Fruit fly (Drosophila melanogaster) whole organism, embryonic: ENCODE measurements around the gene pico.

Experiments used
- B-H2 ChIP-seq: fragments of 200-800 bp; sonication (Bioruptor generic); optimal IDR thresholded peaks from 2 replicates; lab custom pipeline; 2018; ENCODE audit warnings: missing biosample characterization, mild to moderate bottlenecking, missing genetic modification characterization
- Blimp-1 ChIP-seq: fragments of 200-800 bp; sonication (Bioruptor generic); optimal IDR thresholded peaks from 3 replicates; lab custom pipeline; 2018; ENCODE audit warnings: missing biosample characterization, missing genetic modification characterization, mild to moderate bottlenecking, moderate library complexity, missing genetic modification reagents
- CG11093 ChIP-seq: fragments of 200-800 bp; sonication (Bioruptor generic); IDR thresholded peaks from 3 replicates; pipeline ENCODE4 v1.3.6; 2022; ENCODE audit warnings: missing biosample characterization, missing genetic modification characterization
- CG12104 ChIP-seq: fragments of 200-800 bp; sonication (Bioruptor generic); optimal IDR thresholded peaks from 3 replicates; lab custom pipeline; 2016; ENCODE audit warnings: missing biosample characterization, missing genetic modification characterization
- CG13424 ChIP-seq: fragments of 200-800 bp; sonication (Bioruptor generic); optimal IDR thresholded peaks from 2 replicates; lab custom pipeline; 2019; ENCODE audit warnings: missing biosample characterization, mild to moderate bottlenecking, missing genetic modification characterization, moderate library complexity
- CG14014 ChIP-seq: fragments of 200-800 bp; sonication (Bioruptor generic); IDR thresholded peaks from 2 replicates; pipeline ENCODE4 v1.3.6; 2022; ENCODE audit warnings: missing biosample characterization, missing genetic modification characterization
- CG14050 ChIP-seq: fragments of 200-800 bp; sonication (Bioruptor generic); IDR thresholded peaks from 3 replicates; pipeline ENCODE4 v1.3.6; 2022; ENCODE audit warnings: missing biosample characterization, missing genetic modification characterization
- CG14667 ChIP-seq: fragments of 200-800 bp; sonication (Bioruptor generic); IDR thresholded peaks from 2 replicates; pipeline ENCODE4 v1.3.6; 2022; ENCODE audit warnings: missing biosample characterization, missing genetic modification characterization
- CG15514 ChIP-seq: fragments of 200-800 bp; sonication (Bioruptor generic); optimal IDR thresholded peaks from 3 replicates; lab custom pipeline; 2017; ENCODE audit warnings: missing biosample characterization, missing genetic modification characterization, mild to moderate bottlenecking, moderate library complexity, missing genetic modification reagents
- CG16779 ChIP-seq: fragments of 200-800 bp; sonication (Bioruptor generic); IDR thresholded peaks from 2 replicates; pipeline ENCODE4 v1.3.6; 2022; ENCODE audit warnings: missing biosample characterization, missing genetic modification characterization
- CG16863 ChIP-seq: fragments of 200-800 bp; sonication (Bioruptor generic); optimal IDR thresholded peaks from 3 replicates; lab custom pipeline; 2016; ENCODE audit warnings: missing biosample characterization, missing genetic modification characterization
- CG18476 ChIP-seq: fragments of 200-800 bp; sonication (Bioruptor generic); optimal IDR thresholded peaks from 2 replicates; lab custom pipeline; 2016; ENCODE audit warnings: missing biosample characterization, mild to moderate bottlenecking, missing genetic modification characterization
- CG2129 ChIP-seq: fragments of 200-800 bp; sonication (Bioruptor generic); IDR thresholded peaks from 2 replicates; pipeline ENCODE4 v1.3.6; 2022; ENCODE audit warnings: missing biosample characterization, missing genetic modification characterization; ENCODE audit not compliant: partially characterized antibody
- CG2199 ChIP-seq: fragments of 200-800 bp; sonication (Bioruptor generic); IDR thresholded peaks from 3 replicates; pipeline ENCODE4 v1.3.6; 2022; ENCODE audit warnings: missing biosample characterization, missing genetic modification characterization
- CG30020 ChIP-seq: fragments of 200-800 bp; optimal IDR thresholded peaks from 2 replicates; lab custom pipeline; 2019; ENCODE audit warnings: missing biosample characterization, mild to moderate bottlenecking, missing genetic modification characterization, moderate library complexity
- CG3407 ChIP-seq: fragments of 200-800 bp; sonication (Bioruptor generic); optimal IDR thresholded peaks from 2 replicates; lab custom pipeline; 2018; ENCODE audit warnings: missing biosample characterization, mild to moderate bottlenecking, missing genetic modification characterization
- CG3847 ChIP-seq: fragments of 200-800 bp; sonication (Bioruptor generic); IDR thresholded peaks from 2 replicates; pipeline ENCODE4 v1.3.6; 2022; ENCODE audit warnings: missing biosample characterization, missing genetic modification characterization
- CG4328 ChIP-seq: fragments of 200-800 bp; sonication (Bioruptor generic); optimal IDR thresholded peaks from 3 replicates; lab custom pipeline; 2017; ENCODE audit warnings: missing biosample characterization, missing genetic modification reagents, missing genetic modification characterization
- CG6791 ChIP-seq: fragments of 200-800 bp; sonication (Bioruptor generic); IDR thresholded peaks from 3 replicates; pipeline ENCODE4 v1.3.6; 2022; ENCODE audit warnings: missing biosample characterization, missing genetic modification characterization; ENCODE audit not compliant: partially characterized antibody
- Dip3 ChIP-seq: fragments of 200-800 bp; sonication (Bioruptor generic); optimal IDR thresholded peaks from 3 replicates; lab custom pipeline; 2016; ENCODE audit warnings: missing biosample characterization, missing genetic modification characterization
- Drgx ChIP-seq: fragments of 200-800 bp; sonication (Bioruptor generic); IDR thresholded peaks from 2 replicates; pipeline ENCODE4 v1.3.6; 2022; ENCODE audit warnings: missing biosample characterization, missing genetic modification characterization
- E2f2 ChIP-seq: fragments of 200-800 bp; sonication (Bioruptor generic); IDR thresholded peaks from 2 replicates; pipeline ENCODE4 v1.3.6; 2022; ENCODE audit warnings: missing biosample characterization, missing genetic modification characterization
- HLH3B ChIP-seq: fragments of 200-800 bp; sonication (Bioruptor generic); IDR thresholded peaks from 2 replicates; pipeline ENCODE4 v1.3.6; 2022; ENCODE audit warnings: missing biosample characterization, missing genetic modification characterization
- Hr78 ChIP-seq, 2 experiments: fragments of 200-800 bp in 1 of 2; fragments of >200 bp in 1 of 2; sonication (Bioruptor generic) in 1 of 2; optimal IDR thresholded peaks; 2 replicates each; lab custom pipeline; 2017 to 2019; ENCODE audit warnings: missing biosample characterization in 2 of 2, missing genetic modification characterization in 2 of 2, mild to moderate bottlenecking in 1 of 2, moderate library complexity in 1 of 2
- Kr ChIP-seq: fragments of 200-800 bp; sonication (Bioruptor generic); optimal IDR thresholded peaks from 2 replicates; lab custom pipeline; 2017; ENCODE audit warnings: missing biosample characterization, mild to moderate bottlenecking, missing genetic modification characterization
- MBD-R2 ChIP-seq: fragments of 200-800 bp; sonication (Bioruptor generic); IDR thresholded peaks from 2 replicates; pipeline ENCODE4 v1.3.6; 2022; ENCODE audit warnings: missing biosample characterization, missing genetic modification characterization
- MTF-1 ChIP-seq: fragments of 200-800 bp; sonication (Bioruptor generic); optimal IDR thresholded peaks from 2 replicates; lab custom pipeline; 2018; ENCODE audit warnings: missing biosample characterization, mild to moderate bottlenecking, missing genetic modification characterization, borderline replicate concordance
- Myb ChIP-seq: fragments of 200-800 bp; sonication (Bioruptor generic); optimal IDR thresholded peaks from 2 replicates; lab custom pipeline; 2016; ENCODE audit warnings: missing biosample characterization, missing genetic modification characterization
- Oli ChIP-seq: fragments of 200-800 bp; sonication (Bioruptor generic); optimal IDR thresholded peaks from 2 replicates; lab custom pipeline; 2018; ENCODE audit warnings: missing biosample characterization, mild to moderate bottlenecking, missing genetic modification characterization, moderate library complexity
- Scr ChIP-seq: fragments of 200-800 bp; sonication (Bioruptor generic); IDR thresholded peaks from 2 replicates; pipeline ENCODE4 v1.3.6; 2022; ENCODE audit warnings: missing biosample characterization, missing genetic modification characterization; ENCODE audit not compliant: partially characterized antibody
- Sox100B ChIP-seq: fragments of 200-800 bp; sonication (Bioruptor generic); optimal IDR thresholded peaks from 3 replicates; lab custom pipeline; 2018; ENCODE audit warnings: missing biosample characterization, mild to moderate bottlenecking, missing genetic modification characterization
- Xbp1 ChIP-seq: fragments of 200-800 bp; sonication (Bioruptor generic); optimal IDR thresholded peaks from 3 replicates; lab custom pipeline; 2016; ENCODE audit warnings: missing biosample characterization, mild to moderate bottlenecking, missing genetic modification characterization
- chn ChIP-seq: fragments of 200-800 bp; sonication (Bioruptor generic); optimal IDR thresholded peaks from 2 replicates; lab custom pipeline; 2016; ENCODE audit warnings: missing biosample characterization, missing genetic modification characterization
- crc ChIP-seq: fragments of 200-800 bp; sonication (Bioruptor generic); optimal IDR thresholded peaks from 2 replicates; lab custom pipeline; 2016; ENCODE audit warnings: missing biosample characterization, missing genetic modification characterization
- dimm ChIP-seq: fragments of 200-800 bp; sonication (Bioruptor generic); IDR thresholded peaks from 2 replicates; pipeline ENCODE4 v1.3.6; 2022; ENCODE audit warnings: missing biosample characterization, missing genetic modification characterization
- dysf ChIP-seq: fragments of 200-800 bp; sonication (Bioruptor generic); IDR thresholded peaks from 3 replicates; pipeline ENCODE4 v1.3.6; 2022; ENCODE audit warnings: missing biosample characterization, missing genetic modification characterization
- exex ChIP-seq: fragments of 200-800 bp; sonication (Bioruptor generic); optimal IDR thresholded peaks from 4 replicates; lab custom pipeline; 2018; ENCODE audit warnings: missing biosample characterization, mild to moderate bottlenecking, missing genetic modification characterization, moderate library complexity
- fd64A ChIP-seq: fragments of 200-800 bp; sonication (Bioruptor generic); optimal IDR thresholded peaks from 3 replicates; lab custom pipeline; 2018; ENCODE audit warnings: missing biosample characterization, mild to moderate bottlenecking, missing genetic modification characterization
- insv ChIP-seq, 2 experiments: fragments of 200-800 bp; sonication (Bioruptor generic); optimal IDR thresholded peaks; 3 replicates each; lab custom pipeline; 2016 to 2018; ENCODE audit warnings: missing biosample characterization in 2 of 2, missing genetic modification characterization in 2 of 2
- kay ChIP-seq: fragments of 200-800 bp; sonication (Bioruptor generic); optimal IDR thresholded peaks from 2 replicates; lab custom pipeline; 2016; ENCODE audit warnings: missing biosample characterization, missing genetic modification characterization
- lola ChIP-seq, 3 experiments: fragments of >200 bp in 2 of 3; fragments of 200-800 bp in 1 of 3; sonication (Bioruptor generic) in 1 of 3; optimal IDR thresholded peaks; 2 replicates each; lab custom pipeline; 2017 to 2019; ENCODE audit warnings: missing biosample characterization in 3 of 3, missing genetic modification characterization in 3 of 3, mild to moderate bottlenecking in 1 of 3, moderate library complexity in 1 of 3
- sr ChIP-seq: fragments of 200-800 bp; sonication (Bioruptor generic); IDR thresholded peaks from 3 replicates; pipeline ENCODE4 v1.3.6; 2022; ENCODE audit warnings: missing biosample characterization, missing genetic modification characterization
- stwl ChIP-seq: fragments of 200-800 bp; sonication (Bioruptor generic); optimal IDR thresholded peaks from 3 replicates; lab custom pipeline; 2018; ENCODE audit warnings: missing biosample characterization, mild to moderate bottlenecking, missing genetic modification characterization, moderate library complexity
- tgo ChIP-seq: fragments of 200-800 bp; sonication (Bioruptor generic); IDR thresholded peaks from 3 replicates; pipeline ENCODE4 v1.3.6; 2022; ENCODE audit warnings: missing biosample characterization, missing genetic modification characterization
- tio ChIP-seq: fragments of 200-800 bp; sonication (Bioruptor generic); optimal IDR thresholded peaks from 2 replicates; lab custom pipeline; 2017; ENCODE audit warnings: missing biosample characterization, missing genetic modification characterization, inconsistent platforms
- twi ChIP-seq: fragments of 200-800 bp; optimal IDR thresholded peaks from 2 replicates; lab custom pipeline; 2019; ENCODE audit warnings: missing biosample characterization, mild to moderate bottlenecking, missing genetic modification characterization, moderate library complexity
- tx ChIP-seq: fragments of 200-800 bp; sonication (Bioruptor generic); optimal IDR thresholded peaks from 2 replicates; lab custom pipeline; 2016; ENCODE audit warnings: missing biosample characterization, missing genetic modification characterization
- vfl ChIP-seq: fragments of 200-800 bp; sonication (Bioruptor generic); optimal IDR thresholded peaks from 2 replicates; lab custom pipeline; 2016; ENCODE audit warnings: missing biosample characterization, missing genetic modification characterization
- zf30C ChIP-seq: fragments of 200-800 bp; sonication (Bioruptor generic); optimal IDR thresholded peaks from 3 replicates; lab custom pipeline; 2018; ENCODE audit warnings: missing biosample characterization, mild to moderate bottlenecking, missing genetic modification characterization

pico gene

DNA sequence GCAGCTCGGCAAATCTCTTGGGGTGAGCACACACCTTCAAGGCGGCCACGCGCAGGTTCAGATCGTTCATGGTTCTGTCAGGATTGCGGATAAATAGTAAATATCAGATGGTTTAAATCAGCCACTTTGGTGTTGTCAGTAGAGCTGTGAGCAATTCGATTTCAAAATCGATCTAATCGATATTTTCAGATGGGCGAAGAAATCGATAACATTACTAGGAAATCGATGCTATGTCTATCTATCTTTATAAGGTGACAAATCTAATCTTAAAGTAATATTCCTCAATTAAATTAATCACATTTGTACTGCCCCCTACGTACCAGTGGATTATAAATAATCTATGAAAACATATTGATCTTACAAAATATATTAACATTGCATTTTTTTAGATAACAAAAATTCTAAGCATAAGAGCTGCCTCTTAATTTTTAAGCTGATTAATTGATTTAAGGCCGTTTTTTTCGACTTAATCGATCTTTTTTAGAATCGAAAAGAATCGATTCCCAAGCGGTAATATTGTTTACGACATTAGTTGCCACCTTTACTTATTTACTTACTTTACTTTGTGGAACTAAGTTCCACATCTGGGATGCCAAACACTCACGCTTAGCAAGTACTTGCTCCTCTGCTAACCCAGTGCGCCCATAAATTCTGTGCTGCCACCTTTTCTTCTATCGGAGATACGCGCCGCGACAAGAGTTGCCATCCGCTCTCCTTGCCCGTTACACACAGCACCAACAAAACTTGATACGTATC lies 13.7 kb upstream of the pico start, which contains the start of gene THADA (continued):
- peak; percentile 36 for TF ChIP-seq CG13424 (tag; lab: Kevin White, UChicago)
- no peak for TF ChIP-seq Sox100B
- TF ChIP-seq CG4328 (GFP tag; lab: Kevin White, UChicago): no peak
- TF ChIP-seq CG15514: peak; percentile 82
- no peak for TF ChIP-seq CG14667 (GFP tag; lab: Robert Waterston, UW)
- TF ChIP-seq tio: no peak
- peak; percentile 96 for TF ChIP-seq CG6791 (GFP tag; lab: Robert Waterston, UW)
- TF ChIP-seq stwl (tag; lab: Kevin White, UChicago): peak; percentile 34
- TF ChIP-seq Blimp-1 (GFP tag; lab: Kevin White, UChicago): no peak
- peak in 1 of 2 experiments; percentile 77 for TF ChIP-seq insv (GFP tag; optimal IDR thresholded peaks at IDR 0.05; lab: Kevin White, UChicago)
- no peak for TF ChIP-seq HLH3B (GFP tag; lab: Robert Waterston, UW)
- peak; percentile 21; the same call in 1 of the 3 replicates for TF ChIP-seq tgo (GFP tag; lab: Robert Waterston, UW)
- no peak for TF ChIP-seq zf30C
- no peak; the same call in 1 of the 2 replicates for TF ChIP-seq CG14014 (GFP tag; lab: Robert Waterston, UW)
- peak; percentile 25 for TF ChIP-seq tx (GFP tag; lab: Kevin White, UChicago)
- peak; percentile 4 for TF ChIP-seq vfl (GFP tag; lab: Kevin White, UChicago)
- TF ChIP-seq CG18476 (GFP tag; lab: Kevin White, UChicago): peak; percentile 42
- peak; percentile 92 for TF ChIP-seq MTF-1
- 0 out of 3 replicates have a peak, but pooled peaks have one; percentile 30 for TF ChIP-seq dysf (GFP tag; lab: Robert Waterston, UW)
- TF ChIP-seq Myb: peak; percentile 76
- TF ChIP-seq MBD-R2: peak; percentile 42
- no peak for TF ChIP-seq CG14050 (GFP tag; lab: Robert Waterston, UW)
- peak; percentile 92; the same call in 1 of the 2 replicates for TF ChIP-seq CG2129
- no peak for TF ChIP-seq lola (GFP tag; optimal IDR thresholded peaks at IDR 0.05; lab: Kevin White, UChicago)
- TF ChIP-seq CG16779: 0 out of 2 replicates have a peak, but pooled peaks have one; percentile 7
- no peak for TF ChIP-seq CG30020 (tag; lab: Kevin White, UChicago)
- no peak for TF ChIP-seq fd64A
- TF ChIP-seq CG16863 (GFP tag; lab: Kevin White, UChicago): peak; percentile 27
- no peak for TF ChIP-seq chn (GFP tag; lab: Kevin White, UChicago)
- TF ChIP-seq sr (GFP tag; lab: Robert Waterston, UW): no peak
- peak; percentile 49 for TF ChIP-seq Xbp1 (GFP tag; lab: Kevin White, UChicago)
- TF ChIP-seq kay: peak; percentile 14
- TF ChIP-seq CG12104 (GFP tag; lab: Kevin White, UChicago): no peak
- no peak for TF ChIP-seq CG3407 (GFP tag; lab: Kevin White, UChicago)
- TF ChIP-seq CG2199 (GFP tag; lab: Robert Waterston, UW): no peak
- no peak for TF ChIP-seq B-H2 (GFP tag; lab: Kevin White, UChicago)
- peak; percentile 82 for TF ChIP-seq CG3847 (GFP tag; lab: Robert Waterston, UW)
- no peak for TF ChIP-seq Drgx (GFP tag; lab: Robert Waterston, UW)
- no peak for TF ChIP-seq Hr78 (GFP tag; optimal IDR thresholded peaks at IDR 0.05; lab: Kevin White, UChicago)
- no peak for TF ChIP-seq CG11093 (GFP tag; lab: Robert Waterston, UW)
- no peak for TF ChIP-seq exex (tag; lab: Kevin White, UChicago)
- peak; percentile 85 for TF ChIP-seq Dip3 (GFP tag; lab: Kevin White, UChicago)
- TF ChIP-seq E2f2 (GFP tag; lab: Robert Waterston, UW): peak; percentile 72
- TF ChIP-seq Kr (GFP tag; lab: Kevin White, UChicago): no peak
- peak; percentile 91 for TF ChIP-seq Scr (GFP tag; lab: Robert Waterston, UW)
- peak; percentile 23 for TF ChIP-seq Oli (tag; lab: Kevin White, UChicago)
- no peak for TF ChIP-seq dimm (GFP tag; lab: Robert Waterston, UW)
- TF ChIP-seq crc: no peak
- no peak for TF ChIP-seq twi (tag; lab: Kevin White, UChicago)
